Worm (Caenorhabditis elegans) whole organism, L4/young adult: Measurements from ENCODE around the gene tbc-20.

Experiments
- W03F9.2 ChIP-seq: fragments of 150-350 bp; optimal IDR thresholded peaks from 2 replicates; lab custom pipeline; 2014; ENCODE audit warnings: missing biosample characterization, missing genetic modification characterization
- dao-5 ChIP-seq: sonication (generic microtip); optimal IDR thresholded peaks from 2 replicates; lab custom pipeline; 2016; ENCODE audit warnings: missing genotype, missing genetic modification characterization, moderate library complexity, missing compliant biosample characterization
- him-1 ChIP-seq: sonication (generic microtip); optimal IDR thresholded peaks from 2 replicates; lab custom pipeline; 2016; ENCODE audit warnings: missing genotype, missing genetic modification reagents, missing genetic modification characterization, missing compliant biosample characterization

DNA sequence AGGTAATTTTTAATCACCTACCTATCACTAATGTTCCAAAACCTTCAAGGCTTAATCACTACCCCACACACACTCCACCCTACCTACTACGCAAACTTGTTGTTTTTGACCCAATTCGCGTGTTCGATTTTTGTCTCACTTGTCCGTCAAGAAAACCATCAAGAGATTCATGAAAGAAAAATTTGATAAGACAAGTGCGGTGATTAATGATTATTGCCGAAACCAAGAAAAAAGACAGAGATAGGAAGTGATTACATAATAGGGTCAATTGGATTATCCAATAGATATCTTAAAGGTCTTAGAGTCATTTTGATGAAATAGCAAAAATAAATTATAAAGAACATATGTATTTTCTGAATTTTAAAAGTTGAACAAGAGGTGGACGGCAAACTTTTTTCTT lies 46.0 kb downstream of the tbc-20 start:
- TF ChIP-seq dao-5 (tag; lab: Kevin White, UChicago) (no peak), him-1 (no peak), W03F9.2 (tag; lab: Kevin White, UChicago) (no peak)
